Worm (Caenorhabditis elegans) whole organism, young adult: Measurements from ENCODE around the gene F20D1.22.
"Not testable (repeated sequence)": the region's sequence is repeated elsewhere in the genome, so short reads cannot be mapped to it uniquely, and the experiment has no call there.

Experiments
- ZK185.1 ChIP-seq: sonication (generic microtip); optimal IDR thresholded peaks from 2 replicates; lab custom pipeline; 2016; ENCODE audit warnings: mild to moderate bottlenecking, missing genetic modification characterization, missing compliant biosample characterization; ENCODE audit not compliant: poor library complexity, severe bottlenecking
- dpff-1 ChIP-seq: sonication (generic microtip); optimal IDR thresholded peaks from 2 replicates; lab custom pipeline; 2017; ENCODE audit warnings: mild to moderate bottlenecking, missing genetic modification characterization, missing compliant biosample characterization
- efl-1 ChIP-seq: fragments of 150-350 bp; optimal IDR thresholded peaks from 2 replicates; lab custom pipeline; 2014; ENCODE audit warnings: missing biosample characterization, missing genetic modification reagents, missing genetic modification characterization
- lin-40 ChIP-seq: sonication (generic microtip); optimal IDR thresholded peaks from 2 replicates; lab custom pipeline; 2016; ENCODE audit warnings: missing genetic modification characterization, mild to moderate bottlenecking, missing compliant biosample characterization, missing genotype, missing genetic modification reagents
- nfyb-1 ChIP-seq: fragments of 200-800 bp; sonication (Bioruptor generic); IDR thresholded peaks from 2 replicates; pipeline ENCODE4 v1.3.6; 2022; ENCODE audit warnings: missing genetic modification reagents, missing genetic modification characterization, missing compliant biosample characterization
- tbp1 ChIP-seq: fragments of 200-800 bp; sonication (Bioruptor generic); optimal IDR thresholded peaks from 2 replicates; lab custom pipeline; 2018; ENCODE audit warnings: mild to moderate bottlenecking, missing genetic modification characterization, missing compliant biosample characterization
- unc-130 ChIP-seq: sonication (generic microtip); optimal IDR thresholded peaks from 2 replicates; lab custom pipeline; 2016; ENCODE audit warnings: missing genetic modification reagents, missing genetic modification characterization, missing compliant biosample characterization

ce11 chrX:14981620-14982019, 15.0 kb downstream of the F20D1.22 start:
- TF ChIP-seq tbp1 (GFP tag; lab: Kevin White, UChicago); unc-130 (GFP tag; lab: Kevin White, UChicago); efl-1 (GFP tag; lab: Kevin White, UChicago); nfyb-1; ZK185.1 (tag; lab: Kevin White, UChicago); dpff-1; lin-40 (tag; lab: Kevin White, UChicago): not testable (repeated sequence)
